Worm (Caenorhabditis elegans) whole organism, young adult: ENCODE measurements around the gene C15H9.9.

Source experiments
- F57A8.1 ChIP-seq: fragments of 200-800 bp; sonication (Bioruptor generic); optimal IDR thresholded peaks from 2 replicates; lab custom pipeline; 2018; ENCODE audit warnings: mild to moderate bottlenecking, missing genetic modification characterization, moderate library complexity, missing compliant biosample characterization
- lin-40 ChIP-seq: sonication (generic microtip); optimal IDR thresholded peaks from 2 replicates; lab custom pipeline; 2016; ENCODE audit warnings: missing genetic modification characterization, mild to moderate bottlenecking, missing compliant biosample characterization, missing genotype, missing genetic modification reagents

DNA sequence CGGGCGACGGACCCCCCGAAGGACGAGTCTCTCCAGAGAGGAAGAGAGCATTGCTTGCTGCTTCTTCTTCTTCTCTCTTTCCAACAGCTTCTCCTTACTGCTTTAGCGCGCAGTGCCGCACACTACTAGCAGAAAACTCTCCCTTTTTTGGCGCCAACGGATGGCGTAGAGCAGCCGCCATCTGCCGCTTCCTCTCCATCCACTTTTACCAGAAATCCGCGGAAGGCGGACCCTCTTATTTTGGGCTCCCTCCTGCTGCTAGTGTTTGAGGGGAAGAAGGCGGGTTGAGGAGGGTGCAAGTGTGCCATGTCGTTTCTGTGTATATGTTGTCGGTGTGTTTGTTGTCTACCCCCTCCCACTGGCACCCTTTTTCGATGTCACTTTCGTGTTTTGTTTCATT is 6.3 kb upstream of the C15H9.9 start:
- TF ChIP-seq lin-40 (tag; lab: Kevin White, UChicago) (no peak), F57A8.1 (GFP tag; lab: Kevin White, UChicago) (no peak)
